Worm (Caenorhabditis elegans) whole organism, early embryonic: ENCODE measurements around the gene T26A5.6.

Experiments used
- F13C5.2 ChIP-seq: sonication (generic microtip); optimal IDR thresholded peaks from 2 replicates; lab custom pipeline; 2017; ENCODE audit warnings: mild to moderate bottlenecking, missing genetic modification characterization, inconsistent platforms, missing compliant biosample characterization
- ama-1 ChIP-seq: fragments of 150-350 bp; optimal IDR thresholded peaks from 2 replicates; lab custom pipeline; 2014
- ceh-13 ChIP-seq: fragments of 200-800 bp; sonication (Bioruptor generic); optimal IDR thresholded peaks from 2 replicates; lab custom pipeline; 2018; ENCODE audit warnings: mild to moderate bottlenecking, missing genetic modification characterization, missing compliant biosample characterization
- pes-1 ChIP-seq: fragments of 200-800 bp; sonication (Bioruptor generic); IDR thresholded peaks from 2 replicates; pipeline ENCODE4 v1.3.6; 2022; ENCODE audit warnings: missing genetic modification reagents, missing genetic modification characterization, missing compliant biosample characterization
- scrt-1 ChIP-seq: fragments of 200-800 bp; sonication (Bioruptor generic); IDR thresholded peaks from 2 replicates; pipeline ENCODE4 v1.3.6; 2022; ENCODE audit warnings: missing genetic modification characterization, missing compliant biosample characterization
- sea-1 ChIP-seq: fragments of 200-800 bp; sonication (Bioruptor generic); conservative IDR thresholded peaks from 2 replicates; pipeline ENCODE4 v1.3.6; 2022; ENCODE audit warnings: missing genetic modification characterization, missing compliant biosample characterization
- tbx-37 ChIP-seq: fragments of 200-800 bp; sonication (Bioruptor generic); conservative IDR thresholded peaks from 2 replicates; pipeline ENCODE4 v1.3.6; 2022; ENCODE audit warnings: missing genetic modification reagents, missing genetic modification characterization, missing compliant biosample characterization

DNA sequence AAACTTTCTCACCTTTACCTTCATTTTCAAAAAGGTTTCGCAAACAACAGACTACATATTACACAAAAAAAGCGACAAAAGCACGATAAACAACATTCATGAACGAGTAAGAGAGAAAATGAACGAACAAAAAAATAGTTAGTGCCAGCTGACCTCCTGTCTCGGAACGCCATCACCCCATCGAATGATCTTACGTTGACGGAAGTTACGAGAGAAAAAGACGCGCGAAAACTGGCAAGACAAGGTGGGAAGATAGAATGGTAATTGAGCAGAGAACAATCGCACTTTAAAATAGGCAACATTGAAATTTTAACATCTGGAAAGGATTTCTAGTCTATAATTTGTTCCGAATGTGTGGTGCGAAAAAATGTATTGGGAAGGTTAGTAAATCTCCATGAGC is 30.3 kb downstream of the T26A5.6 start:
- no peak for TF ChIP-seq ama-1 (lab: Kevin White, UChicago)
- no peak for TF ChIP-seq sea-1
- TF ChIP-seq ceh-13 (GFP tag; lab: Kevin White, UChicago), result no peak
- no peak for TF ChIP-seq pes-1 (GFP tag; lab: Robert Waterston, UW)
- TF ChIP-seq tbx-37 (GFP tag; lab: Robert Waterston, UW), result no peak
- TF ChIP-seq F13C5.2, result no peak
- TF ChIP-seq scrt-1 (GFP tag; lab: Robert Waterston, UW), result no peak
